Worm (Caenorhabditis elegans) whole organism, young adult: ENCODE measurements around the gene gst-1.
A peak's percentile ranks its signal among the peaks of the same experiment; 100 is the strongest.

Source experiments
- B0336.3 ChIP-seq: fragments of 200-800 bp; sonication (Bioruptor generic); IDR thresholded peaks from 2 replicates; pipeline ENCODE4 v1.3.6; 2022; ENCODE audit warnings: missing genetic modification characterization, missing compliant biosample characterization
- C06A6.2 ChIP-seq: fragments of 200-800 bp; sonication (Bioruptor generic); conservative IDR thresholded peaks from 2 replicates; pipeline ENCODE4 v1.3.6; 2022; ENCODE audit warnings: missing genetic modification characterization, missing compliant biosample characterization
- D2030.7 ChIP-seq: fragments of 200-800 bp; sonication (Bioruptor generic); IDR thresholded peaks from 2 replicates; pipeline ENCODE4 v1.3.6; 2022; ENCODE audit warnings: missing genetic modification reagents, missing genetic modification characterization, missing compliant biosample characterization
- F22D6.2 ChIP-seq: sonication (generic microtip); optimal IDR thresholded peaks from 2 replicates; lab custom pipeline; 2016; ENCODE audit warnings: mild to moderate bottlenecking, missing genetic modification characterization, missing compliant biosample characterization
- F33H1.4 ChIP-seq: fragments of 200-800 bp; sonication (Bioruptor generic); IDR thresholded peaks from 2 replicates; pipeline ENCODE4 v1.3.6; 2022; ENCODE audit warnings: missing genetic modification reagents, missing genetic modification characterization, missing compliant biosample characterization
- F55B11.4 ChIP-seq: sonication (generic microtip); optimal IDR thresholded peaks from 2 replicates; lab custom pipeline; 2016; ENCODE audit warnings: missing compliant biosample characterization, missing genetic modification characterization, borderline replicate concordance; ENCODE audit not compliant: insufficient read depth
- F57A8.1 ChIP-seq: fragments of 200-800 bp; sonication (Bioruptor generic); optimal IDR thresholded peaks from 2 replicates; lab custom pipeline; 2018; ENCODE audit warnings: mild to moderate bottlenecking, missing genetic modification characterization, moderate library complexity, missing compliant biosample characterization
- F57C9.4 ChIP-seq: sonication (generic microtip); optimal IDR thresholded peaks from 2 replicates; lab custom pipeline; 2017; ENCODE audit warnings: mild to moderate bottlenecking, missing genetic modification characterization, missing compliant biosample characterization
- K11D2.4 ChIP-seq: fragments of 200-800 bp; sonication (Bioruptor generic); IDR thresholded peaks from 2 replicates; pipeline ENCODE4 v1.3.6; 2022; ENCODE audit warnings: missing genetic modification reagents, missing genetic modification characterization, missing compliant biosample characterization
- T07F8.4 ChIP-seq: sonication (generic microtip); optimal IDR thresholded peaks from 2 replicates; lab custom pipeline; 2016; ENCODE audit warnings: mild to moderate bottlenecking, missing genetic modification characterization, moderate library complexity, missing compliant biosample characterization
- Y53F4B.3 ChIP-seq: fragments of 200-800 bp; sonication (Bioruptor generic); IDR thresholded peaks from 2 replicates; pipeline ENCODE4 v1.3.6; 2022; ENCODE audit warnings: missing genetic modification reagents, missing genetic modification characterization, missing compliant biosample characterization
- Y67H2A.10 ChIP-seq: fragments of 200-800 bp; sonication (Bioruptor generic); conservative IDR thresholded peaks from 2 replicates; pipeline ENCODE4 v1.3.6; 2022; ENCODE audit warnings: missing genetic modification reagents, missing genetic modification characterization, missing compliant biosample characterization
- aptf-2 ChIP-seq: fragments of 200-800 bp; sonication (Bioruptor generic); conservative IDR thresholded peaks from 2 replicates; pipeline ENCODE4 v1.3.6; 2022; ENCODE audit warnings: missing genetic modification reagents, missing genetic modification characterization, missing compliant biosample characterization
- attf-6 ChIP-seq: fragments of 200-800 bp; sonication (Bioruptor generic); IDR thresholded peaks from 2 replicates; pipeline ENCODE4 v1.3.6; 2022; ENCODE audit warnings: missing genetic modification reagents, missing genetic modification characterization, missing compliant biosample characterization
- ceh-27 ChIP-seq: fragments of 200-800 bp; sonication (Bioruptor generic); optimal IDR thresholded peaks from 2 replicates; lab custom pipeline; 2018; ENCODE audit warnings: mild to moderate bottlenecking, missing genetic modification characterization, moderate library complexity, missing compliant biosample characterization
- ceh-58 ChIP-seq: fragments of 200-800 bp; sonication (Bioruptor generic); IDR thresholded peaks from 2 replicates; pipeline ENCODE4 v1.3.6; 2022; ENCODE audit warnings: missing genetic modification characterization, missing compliant biosample characterization
- ceh-79 ChIP-seq: sonication (generic microtip); optimal IDR thresholded peaks from 2 replicates; lab custom pipeline; 2017; ENCODE audit warnings: mild to moderate bottlenecking, missing genetic modification characterization, missing compliant biosample characterization
- die-1 ChIP-seq: sonication (generic microtip); optimal IDR thresholded peaks from 2 replicates; lab custom pipeline; 2016; ENCODE audit warnings: missing genotype, mild to moderate bottlenecking, missing genetic modification characterization, missing compliant biosample characterization
- dpff-1 ChIP-seq: sonication (generic microtip); optimal IDR thresholded peaks from 2 replicates; lab custom pipeline; 2017; ENCODE audit warnings: mild to moderate bottlenecking, missing genetic modification characterization, missing compliant biosample characterization
- ekl-4 ChIP-seq: fragments of 200-800 bp; sonication (Bioruptor generic); IDR thresholded peaks from 2 replicates; pipeline ENCODE4 v1.3.6; 2022; ENCODE audit warnings: missing genetic modification reagents, missing genetic modification characterization, missing compliant biosample characterization
- fkh-3 ChIP-seq: sonication (generic microtip); optimal IDR thresholded peaks from 2 replicates; lab custom pipeline; 2016; ENCODE audit warnings: mild to moderate bottlenecking, missing genetic modification characterization, missing compliant biosample characterization
- hlh-12 ChIP-seq: sonication (generic microtip); optimal IDR thresholded peaks from 2 replicates; lab custom pipeline; 2016; ENCODE audit warnings: missing genetic modification characterization, missing compliant biosample characterization
- hmg-20 ChIP-seq: fragments of 200-800 bp; sonication (Bioruptor generic); IDR thresholded peaks from 2 replicates; pipeline ENCODE4 v1.3.6; 2022; ENCODE audit warnings: missing genetic modification reagents, missing genetic modification characterization, missing compliant biosample characterization
- hsf-1 ChIP-seq: fragments of 200-800 bp; sonication (Bioruptor generic); IDR thresholded peaks from 2 replicates; pipeline ENCODE4 v1.3.6; 2022; ENCODE audit warnings: missing genetic modification reagents, missing genetic modification characterization, missing compliant biosample characterization
- lag-1 ChIP-seq: fragments of 200-800 bp; sonication (Bioruptor generic); IDR thresholded peaks from 2 replicates; pipeline ENCODE4 v1.3.6; 2022; ENCODE audit warnings: missing genetic modification reagents, missing genetic modification characterization, missing compliant biosample characterization
- lin-26 ChIP-seq: fragments of 200-800 bp; sonication (Bioruptor generic); IDR thresholded peaks from 2 replicates; pipeline ENCODE4 v1.3.6; 2022; ENCODE audit warnings: missing genetic modification reagents, missing genetic modification characterization, missing compliant biosample characterization
- lin-35 ChIP-seq, 3 experiments: fragments of 150-350 bp in 2 of 3; sonication (generic microtip) in 1 of 3; optimal IDR thresholded peaks; 2 replicates each; lab custom pipeline; 2014 to 2018; ENCODE audit warnings: missing biosample characterization in 3 of 3, missing genetic modification characterization in 3 of 3, missing genetic modification reagents in 3 of 3
- lir-1 ChIP-seq: fragments of 200-800 bp; sonication (Bioruptor generic); conservative IDR thresholded peaks from 2 replicates; pipeline ENCODE4 v1.3.6; 2022; ENCODE audit warnings: missing genetic modification reagents, missing genetic modification characterization, missing compliant biosample characterization
- lsy-27 ChIP-seq: sonication (generic microtip); optimal IDR thresholded peaks from 2 replicates; lab custom pipeline; 2017; ENCODE audit warnings: missing genetic modification characterization, mild to moderate bottlenecking, missing compliant biosample characterization, antibody characterized with exemption, missing genotype, borderline replicate concordance; ENCODE audit not compliant: insufficient read depth
- madf-3 ChIP-seq: fragments of 200-800 bp; sonication (Bioruptor generic); IDR thresholded peaks from 2 replicates; pipeline ENCODE4 v1.3.6; 2022; ENCODE audit warnings: missing genetic modification reagents, missing genetic modification characterization, missing compliant biosample characterization
- madf-6 ChIP-seq: fragments of 200-800 bp; sonication (Bioruptor generic); IDR thresholded peaks from 2 replicates; pipeline ENCODE4 v1.3.6; 2022; ENCODE audit warnings: missing genetic modification reagents, missing genetic modification characterization, missing compliant biosample characterization
- mcd-1 ChIP-seq: fragments of 200-800 bp; sonication (Bioruptor generic); IDR thresholded peaks from 2 replicates; pipeline ENCODE4 v1.3.6; 2022; ENCODE audit warnings: missing genetic modification reagents, missing genetic modification characterization, missing compliant biosample characterization
- nhr-120 ChIP-seq: fragments of 200-800 bp; sonication (Bioruptor generic); IDR thresholded peaks from 2 replicates; pipeline ENCODE4 v1.3.6; 2022; ENCODE audit warnings: missing genetic modification characterization, missing compliant biosample characterization
- nhr-179 ChIP-seq: sonication (generic microtip); optimal IDR thresholded peaks from 2 replicates; lab custom pipeline; 2016; ENCODE audit warnings: mild to moderate bottlenecking, missing genetic modification characterization, missing compliant biosample characterization
- nhr-27 ChIP-seq: fragments of 200-800 bp; sonication (Bioruptor generic); optimal IDR thresholded peaks from 2 replicates; lab custom pipeline; 2018; ENCODE audit warnings: mild to moderate bottlenecking, missing genetic modification characterization, moderate library complexity, missing compliant biosample characterization
- pha-4 ChIP-seq: fragments of 150-350 bp; sonication (generic microtip); optimal IDR thresholded peaks from 2 replicates; lab custom pipeline; 2014; ENCODE audit warnings: missing biosample characterization, missing genetic modification reagents, missing genetic modification characterization
- rcor-1 ChIP-seq: fragments of 200-800 bp; sonication (Bioruptor generic); IDR thresholded peaks from 2 replicates; pipeline ENCODE4 v1.3.6; 2022; ENCODE audit warnings: missing genetic modification reagents, missing genetic modification characterization, missing compliant biosample characterization
- sea-2 ChIP-seq: fragments of 200-800 bp; sonication (Bioruptor generic); IDR thresholded peaks from 2 replicates; pipeline ENCODE4 v1.3.6; 2022; ENCODE audit warnings: missing genetic modification characterization, missing compliant biosample characterization
- snpc-1.1 ChIP-seq: sonication (generic microtip); optimal IDR thresholded peaks from 2 replicates; lab custom pipeline; 2017; ENCODE audit warnings: missing genetic modification characterization, mild to moderate bottlenecking, missing compliant biosample characterization, antibody characterized with exemption, moderate library complexity, missing genotype, missing genetic modification reagents; ENCODE audit not compliant: insufficient read depth
- snpc-1.3 ChIP-seq: sonication (generic microtip); optimal IDR thresholded peaks from 2 replicates; lab custom pipeline; 2017; ENCODE audit warnings: missing genetic modification characterization, mild to moderate bottlenecking, missing compliant biosample characterization, antibody characterized with exemption, moderate library complexity, missing genotype, missing genetic modification reagents; ENCODE audit not compliant: insufficient read depth
- tbp1 ChIP-seq: fragments of 200-800 bp; sonication (Bioruptor generic); optimal IDR thresholded peaks from 2 replicates; lab custom pipeline; 2018; ENCODE audit warnings: mild to moderate bottlenecking, missing genetic modification characterization, missing compliant biosample characterization
- tbx-9 ChIP-seq: sonication (generic microtip); optimal IDR thresholded peaks from 2 replicates; lab custom pipeline; 2016; ENCODE audit warnings: borderline replicate concordance, missing genetic modification characterization, inconsistent platforms, missing compliant biosample characterization
- unc-130 ChIP-seq: sonication (generic microtip); optimal IDR thresholded peaks from 2 replicates; lab custom pipeline; 2016; ENCODE audit warnings: missing genetic modification reagents, missing genetic modification characterization, missing compliant biosample characterization
- xnd-1 ChIP-seq: sonication (generic microtip); optimal IDR thresholded peaks from 2 replicates; lab custom pipeline; 2016; ENCODE audit warnings: missing genotype, missing genetic modification reagents, missing genetic modification characterization, missing compliant biosample characterization
- zfh-2 ChIP-seq: fragments of 200-800 bp; sonication (Bioruptor generic); conservative IDR thresholded peaks from 2 replicates; pipeline ENCODE4 v1.3.6; 2022; ENCODE audit warnings: missing genetic modification reagents, missing genetic modification characterization, missing compliant biosample characterization
- ztf-18 ChIP-seq: sonication (generic microtip); optimal IDR thresholded peaks from 2 replicates; lab custom pipeline; 2016; ENCODE audit warnings: missing genotype, mild to moderate bottlenecking, missing genetic modification characterization, missing compliant biosample characterization
- ztf-22 ChIP-seq: fragments of 200-800 bp; sonication (Bioruptor generic); optimal IDR thresholded peaks from 2 replicates; lab custom pipeline; 2018; ENCODE audit warnings: mild to moderate bottlenecking, missing genetic modification characterization, moderate library complexity, missing compliant biosample characterization
- ztf-26 ChIP-seq: sonication (generic microtip); optimal IDR thresholded peaks from 2 replicates; lab custom pipeline; 2017; ENCODE audit warnings: missing genetic modification characterization, missing compliant biosample characterization

The gst-1 gene

DNA sequence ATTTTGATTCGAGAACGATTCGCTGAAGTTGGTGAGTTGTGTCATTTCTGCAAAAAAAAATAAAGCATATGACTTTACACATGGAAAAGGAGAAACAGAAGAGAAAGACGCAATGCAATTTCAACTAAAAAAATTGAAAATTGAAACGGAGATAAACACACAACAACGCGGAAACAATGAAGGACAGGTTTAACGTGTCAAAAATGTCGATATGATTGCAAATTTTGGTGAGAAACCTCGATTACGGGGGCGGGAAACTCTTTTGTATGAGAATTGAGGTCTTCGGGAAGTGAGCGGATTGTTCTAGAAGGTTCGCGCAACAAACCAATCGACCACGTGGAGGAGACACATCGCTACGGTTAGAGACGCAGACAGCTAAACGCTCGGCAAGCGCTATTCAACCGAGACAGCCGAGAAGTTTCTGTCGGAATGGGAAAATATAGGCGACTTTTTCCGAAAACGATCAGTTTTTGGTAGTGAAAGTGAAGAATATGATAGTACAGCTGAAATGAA, 5.3 kb upstream of the gst-1 start, which contains the start of gene R107.5:
R107.5 (minus strand) TSS at position 51 of the 513 bp plus-strand sequence.
- TF ChIP-seq ceh-79 (tag; lab: Kevin White, UChicago) (peak; percentile 62), pha-4 (tag; lab: Kevin White, UChicago) (no peak), fkh-3 (tag; lab: Kevin White, UChicago) (peak; percentile 36), F22D6.2 (tag; lab: Kevin White, UChicago) (peak; percentile 88), snpc-1.1 (tag; lab: Kevin White, UChicago) (no peak), F55B11.4 (tag; lab: Kevin White, UChicago) (no peak), lin-26 (GFP tag; lab: Robert Waterston, UW) (peak; percentile 70; the same call in 1 of the 2 replicates), K11D2.4 (GFP tag; lab: Robert Waterston, UW) (peak; percentile 96), lsy-27 (no peak), snpc-1.3 (no peak), rcor-1 (GFP tag; lab: Robert Waterston, UW) (peak; percentile 87), zfh-2 (GFP tag; lab: Robert Waterston, UW) (peak; percentile 93), hsf-1 (GFP tag; lab: Robert Waterston, UW) (peak; percentile 100), sea-2 (GFP tag; lab: Robert Waterston, UW) (peak; percentile 97), F57A8.1 (no peak), dpff-1 (tag; lab: Kevin White, UChicago) (peak; percentile 95), ekl-4 (GFP tag; lab: Robert Waterston, UW) (peak; percentile 98), unc-130 (GFP tag; lab: Kevin White, UChicago) (no peak), F57C9.4 (tag; lab: Kevin White, UChicago) (peak; percentile 86), tbx-9 (tag; lab: Kevin White, UChicago) (peak; percentile 34), mcd-1 (GFP tag; lab: Robert Waterston, UW) (peak; percentile 89), hlh-12 (tag; lab: Kevin White, UChicago) (no peak), lir-1 (peak; percentile 93), tbp1 (GFP tag; lab: Kevin White, UChicago) (peak; percentile 76), xnd-1 (tag; lab: Kevin White, UChicago) (no peak), ztf-26 (tag; lab: Kevin White, UChicago) (peak; percentile 98), aptf-2 (GFP tag; lab: Robert Waterston, UW) (no peak), attf-6 (GFP tag; lab: Robert Waterston, UW) (peak; percentile 55; the same call in 1 of the 2 replicates), ceh-27 (GFP tag; lab: Kevin White, UChicago) (peak; percentile 95), ztf-22 (GFP tag; lab: Kevin White, UChicago) (peak; percentile 92), lin-35 (GFP tag; optimal IDR thresholded peaks at IDR 0.05; lab: Kevin White, UChicago) (peak in 2 of 3 experiments; percentile 52 to 78), madf-6 (GFP tag; lab: Robert Waterston, UW) (peak; percentile 79), C06A6.2 (GFP tag; lab: Robert Waterston, UW) (peak; percentile 89), nhr-120 (GFP tag; lab: Robert Waterston, UW) (0 out of 2 replicates have a peak, but pooled peaks have one; percentile 68), die-1 (tag; lab: Kevin White, UChicago) (peak; percentile 20), nhr-179 (tag; lab: Kevin White, UChicago) (no peak), nhr-27 (peak; percentile 95), Y67H2A.10 (peak; percentile 96), B0336.3 (peak; percentile 94), madf-3 (GFP tag; lab: Robert Waterston, UW) (peak; percentile 82), Y53F4B.3 (no peak), ztf-18 (tag; lab: Kevin White, UChicago) (peak; percentile 63), hmg-20 (no peak), lag-1 (0 out of 2 replicates have a peak, but pooled peaks have one; percentile 22), T07F8.4 (tag; lab: Kevin White, UChicago) (peak; percentile 66), D2030.7 (GFP tag; lab: Robert Waterston, UW) (peak; percentile 51), ceh-58 (GFP tag; lab: Robert Waterston, UW) (no peak), F33H1.4 (GFP tag; lab: Robert Waterston, UW) (peak; percentile 59; the same call in 1 of the 2 replicates)
